Fruit fly (Drosophila melanogaster) whole organism, embryonic: ENCODE data around the gene CG3630.

ENCODE experiments used
- ATbp ChIP-seq: fragments of 200-800 bp; sonication (Bioruptor generic); optimal IDR thresholded peaks from 2 replicates; lab custom pipeline; 2017; ENCODE audit warnings: missing biosample characterization, mild to moderate bottlenecking, missing genetic modification characterization, missing genetic modification reagents
- Ada2b ChIP-seq: fragments of 200-800 bp; sonication (Bioruptor generic); IDR thresholded peaks from 2 replicates; pipeline ENCODE4 v1.3.6; 2022; ENCODE audit warnings: missing biosample characterization, missing genetic modification characterization
- BtbVII ChIP-seq: fragments of 200-800 bp; sonication (Bioruptor generic); optimal IDR thresholded peaks from 3 replicates; lab custom pipeline; 2017; ENCODE audit warnings: missing biosample characterization, mild to moderate bottlenecking, missing genetic modification characterization
- CG10209 ChIP-seq: fragments of 200-800 bp; sonication (Bioruptor generic); optimal IDR thresholded peaks from 3 replicates; lab custom pipeline; 2017; ENCODE audit warnings: missing biosample characterization, mild to moderate bottlenecking, missing genetic modification characterization, missing genetic modification reagents
- CG10366 ChIP-seq: fragments of 200-800 bp; sonication (Bioruptor generic); IDR thresholded peaks from 2 replicates; pipeline ENCODE4 v1.3.6; 2022; ENCODE audit warnings: missing biosample characterization, missing genetic modification characterization
- CG12104 ChIP-seq: fragments of 200-800 bp; sonication (Bioruptor generic); optimal IDR thresholded peaks from 3 replicates; lab custom pipeline; 2016; ENCODE audit warnings: missing biosample characterization, missing genetic modification characterization
- CG2202 ChIP-seq: fragments of 200-800 bp; sonication (Bioruptor generic); optimal IDR thresholded peaks from 2 replicates; lab custom pipeline; 2018; ENCODE audit warnings: missing biosample characterization, mild to moderate bottlenecking, missing genetic modification characterization
- CG30403 ChIP-seq: fragments of 200-800 bp; sonication (Bioruptor generic); optimal IDR thresholded peaks from 3 replicates; lab custom pipeline; 2016; ENCODE audit warnings: missing biosample characterization, missing genetic modification characterization
- CG31365 ChIP-seq: fragments of 200-800 bp; sonication (Bioruptor generic); optimal IDR thresholded peaks from 2 replicates; lab custom pipeline; 2018; ENCODE audit warnings: missing biosample characterization, mild to moderate bottlenecking, missing genetic modification characterization
- CG3163 ChIP-seq: fragments of 200-800 bp; sonication (Bioruptor generic); optimal IDR thresholded peaks from 3 replicates; lab custom pipeline; 2016; ENCODE audit warnings: missing biosample characterization, missing genetic modification characterization
- CG3838 ChIP-seq: fragments of 200-800 bp; sonication (Bioruptor generic); optimal IDR thresholded peaks from 3 replicates; lab custom pipeline; 2016; ENCODE audit warnings: missing biosample characterization, missing genetic modification characterization
- CG3995 ChIP-seq: fragments of 200-800 bp; sonication (Bioruptor generic); optimal IDR thresholded peaks from 3 replicates; lab custom pipeline; 2016; ENCODE audit warnings: missing biosample characterization, missing genetic modification characterization
- CG4282 ChIP-seq: fragments of 200-800 bp; sonication (Bioruptor generic); optimal IDR thresholded peaks from 2 replicates; lab custom pipeline; 2016; ENCODE audit warnings: missing biosample characterization, missing genetic modification characterization
- CG6654 ChIP-seq: fragments of 200-800 bp; sonication (Bioruptor generic); optimal IDR thresholded peaks from 2 replicates; lab custom pipeline; 2017; ENCODE audit warnings: missing biosample characterization, mild to moderate bottlenecking, missing genetic modification characterization
- CG7745 ChIP-seq: fragments of 200-800 bp; sonication (Bioruptor generic); optimal IDR thresholded peaks from 2 replicates; lab custom pipeline; 2018; ENCODE audit warnings: missing biosample characterization, mild to moderate bottlenecking, missing genetic modification characterization, moderate library complexity
- CG7786 ChIP-seq: fragments of 200-800 bp; sonication (Bioruptor generic); optimal IDR thresholded peaks from 2 replicates; lab custom pipeline; 2016; ENCODE audit warnings: missing biosample characterization, missing genetic modification characterization
- CG8290 ChIP-seq, 3 experiments: fragments of 200-800 bp; sonication (Bioruptor generic); optimal IDR thresholded peaks; 2 replicates each; lab custom pipeline; 2016 to 2019; ENCODE audit warnings: missing biosample characterization in 3 of 3, missing genetic modification characterization in 3 of 3, mild to moderate bottlenecking in 2 of 3, moderate library complexity in 1 of 3
- CG9932 ChIP-seq: fragments of 200-800 bp; sonication (Bioruptor generic); IDR thresholded peaks from 2 replicates; pipeline ENCODE4 v1.3.6; 2022; ENCODE audit warnings: missing biosample characterization, missing genetic modification characterization
- Camta ChIP-seq: fragments of 200-800 bp; sonication (Bioruptor generic); optimal IDR thresholded peaks from 2 replicates; lab custom pipeline; 2016; ENCODE audit warnings: missing biosample characterization, missing genetic modification characterization
- D19B ChIP-seq: fragments of 200-800 bp; sonication (Bioruptor generic); optimal IDR thresholded peaks from 2 replicates; lab custom pipeline; 2017; ENCODE audit warnings: missing biosample characterization, mild to moderate bottlenecking, missing genetic modification characterization
- Dp ChIP-seq: fragments of 200-800 bp; sonication (Bioruptor generic); optimal IDR thresholded peaks from 2 replicates; lab custom pipeline; 2018; ENCODE audit warnings: missing biosample characterization, mild to moderate bottlenecking, missing genetic modification characterization, moderate library complexity
- ERR ChIP-seq: fragments of 200-800 bp; sonication (Bioruptor generic); optimal IDR thresholded peaks from 2 replicates; lab custom pipeline; 2016; ENCODE audit warnings: missing biosample characterization, missing genetic modification characterization
- Fer1 ChIP-seq: fragments of 200-800 bp; sonication (Bioruptor generic); optimal IDR thresholded peaks from 2 replicates; lab custom pipeline; 2017; ENCODE audit warnings: missing biosample characterization, mild to moderate bottlenecking, missing genetic modification characterization
- HHEX ChIP-seq: fragments of 200-800 bp; sonication (Bioruptor generic); optimal IDR thresholded peaks from 3 replicates; lab custom pipeline; 2017; ENCODE audit warnings: missing biosample characterization, mild to moderate bottlenecking, missing genetic modification characterization, missing genetic modification reagents
- Jarid2 ChIP-seq: fragments of 200-800 bp; sonication (Bioruptor generic); optimal IDR thresholded peaks from 3 replicates; lab custom pipeline; 2017; ENCODE audit warnings: mild to moderate bottlenecking, missing biosample characterization, missing genetic modification reagents, missing genetic modification characterization
- Med ChIP-seq: fragments of 200-800 bp; sonication (Bioruptor generic); peaks from one replicate; lab custom pipeline; 2016; ENCODE audit warnings: missing biosample characterization, missing genetic modification characterization, mild to moderate bottlenecking, inconsistent platforms, moderate library complexity
- Meics ChIP-seq: fragments of 200-800 bp; sonication (Bioruptor generic); optimal IDR thresholded peaks from 2 replicates; lab custom pipeline; 2017; ENCODE audit warnings: missing biosample characterization, mild to moderate bottlenecking, missing genetic modification characterization
- NC2α ChIP-seq: fragments of 200-800 bp; sonication (Bioruptor generic); optimal IDR thresholded peaks from 2 replicates; lab custom pipeline; 2016; ENCODE audit warnings: missing biosample characterization, missing genetic modification characterization
- Rfx ChIP-seq: fragments of 200-800 bp; sonication (Bioruptor generic); IDR thresholded peaks from 2 replicates; pipeline ENCODE4 v1.3.6; 2022; ENCODE audit warnings: missing biosample characterization, missing genetic modification characterization
- Spps ChIP-seq: fragments of 200-800 bp; sonication (Bioruptor generic); optimal IDR thresholded peaks from 2 replicates; lab custom pipeline; 2018; ENCODE audit warnings: missing biosample characterization, mild to moderate bottlenecking, missing genetic modification characterization
- Tbp ChIP-seq: fragments of >200 bp; optimal IDR thresholded peaks from 2 replicates; lab custom pipeline; 2018; ENCODE audit warnings: missing biosample characterization, missing genetic modification characterization
- ap ChIP-seq: fragments of 200-800 bp; sonication (Bioruptor generic); IDR thresholded peaks from 2 replicates; pipeline ENCODE4 v1.3.6; 2022; ENCODE audit warnings: missing biosample characterization, missing genetic modification characterization
- ara ChIP-seq: fragments of 200-800 bp; sonication (Bioruptor generic); IDR thresholded peaks from 2 replicates; pipeline ENCODE4 v1.3.6; 2022; ENCODE audit warnings: missing biosample characterization, missing genetic modification characterization
- chinmo ChIP-seq: fragments of 200-800 bp; sonication (Bioruptor generic); IDR thresholded peaks from 4 replicates; pipeline ENCODE4 v1.3.6; 2022; ENCODE audit warnings: missing biosample characterization, missing genetic modification characterization; ENCODE audit not compliant: partially characterized antibody
- crol ChIP-seq: fragments of 200-800 bp; sonication (Bioruptor generic); IDR thresholded peaks from 2 replicates; pipeline ENCODE4 v1.3.6; 2022; ENCODE audit warnings: missing biosample characterization, missing genetic modification characterization
- emc ChIP-seq: fragments of 200-800 bp; sonication (Bioruptor generic); optimal IDR thresholded peaks from 2 replicates; lab custom pipeline; 2016; ENCODE audit warnings: missing biosample characterization, missing genetic modification characterization
- gem ChIP-seq: fragments of 200-800 bp; sonication (Bioruptor generic); optimal IDR thresholded peaks from 2 replicates; lab custom pipeline; 2019; ENCODE audit warnings: missing biosample characterization, mild to moderate bottlenecking, missing genetic modification characterization, moderate library complexity
- grau ChIP-seq: fragments of 200-800 bp; optimal IDR thresholded peaks from 3 replicates; lab custom pipeline; 2019; ENCODE audit warnings: missing biosample characterization, mild to moderate bottlenecking, missing genetic modification characterization, moderate library complexity
- gro ChIP-seq: fragments of 200-800 bp; sonication (Bioruptor generic); optimal IDR thresholded peaks from 2 replicates; lab custom pipeline; 2016; ENCODE audit warnings: missing biosample characterization, missing genetic modification characterization
- ken ChIP-seq: fragments of 200-800 bp; sonication (Bioruptor generic); IDR thresholded peaks from 3 replicates; pipeline ENCODE4 v1.3.6; 2022; ENCODE audit warnings: missing biosample characterization, missing genetic modification characterization
- mam ChIP-seq: fragments of 200-800 bp; sonication (Bioruptor generic); optimal IDR thresholded peaks from 3 replicates; lab custom pipeline; 2016; ENCODE audit warnings: missing biosample characterization, missing genetic modification characterization
- mirr ChIP-seq: fragments of 200-800 bp; sonication (Bioruptor generic); optimal IDR thresholded peaks from 3 replicates; lab custom pipeline; 2018; ENCODE audit warnings: missing biosample characterization, mild to moderate bottlenecking, missing genetic modification characterization
- nom ChIP-seq: fragments of 200-800 bp; sonication (Bioruptor generic); optimal IDR thresholded peaks from 2 replicates; lab custom pipeline; 2017; ENCODE audit warnings: missing biosample characterization, missing genetic modification characterization, mild to moderate bottlenecking, moderate library complexity, missing genetic modification reagents
- pzg ChIP-seq: fragments of 200-800 bp; sonication (Bioruptor generic); optimal IDR thresholded peaks from 3 replicates; lab custom pipeline; 2018; ENCODE audit warnings: missing biosample characterization, mild to moderate bottlenecking, missing genetic modification characterization, moderate library complexity
- schlank ChIP-seq: fragments of 200-800 bp; sonication (Bioruptor generic); optimal IDR thresholded peaks from 2 replicates; lab custom pipeline; 2018; ENCODE audit warnings: missing biosample characterization, mild to moderate bottlenecking, missing genetic modification characterization
- sens ChIP-seq: fragments of 200-800 bp; sonication (Bioruptor generic); peaks from one replicate; lab custom pipeline; 2016; ENCODE audit warnings: missing biosample characterization, missing genetic modification characterization
- slbo ChIP-seq: fragments of 200-800 bp; sonication (Bioruptor generic); IDR thresholded peaks from 2 replicates; pipeline ENCODE4 v1.3.6; 2022; ENCODE audit warnings: missing biosample characterization, missing genetic modification characterization
- stwl ChIP-seq: fragments of 200-800 bp; sonication (Bioruptor generic); optimal IDR thresholded peaks from 3 replicates; lab custom pipeline; 2018; ENCODE audit warnings: missing biosample characterization, mild to moderate bottlenecking, missing genetic modification characterization, moderate library complexity
- toy ChIP-seq: fragments of 200-800 bp; sonication (Bioruptor generic); IDR thresholded peaks from 2 replicates; pipeline ENCODE4 v1.3.6; 2022; ENCODE audit warnings: missing biosample characterization, missing genetic modification characterization
- z ChIP-seq: fragments of 200-800 bp; sonication (Bioruptor generic); IDR thresholded peaks from 3 replicates; pipeline ENCODE4 v1.3.6; 2022; ENCODE audit warnings: missing biosample characterization, missing genetic modification characterization

CG3630 gene

DNA sequence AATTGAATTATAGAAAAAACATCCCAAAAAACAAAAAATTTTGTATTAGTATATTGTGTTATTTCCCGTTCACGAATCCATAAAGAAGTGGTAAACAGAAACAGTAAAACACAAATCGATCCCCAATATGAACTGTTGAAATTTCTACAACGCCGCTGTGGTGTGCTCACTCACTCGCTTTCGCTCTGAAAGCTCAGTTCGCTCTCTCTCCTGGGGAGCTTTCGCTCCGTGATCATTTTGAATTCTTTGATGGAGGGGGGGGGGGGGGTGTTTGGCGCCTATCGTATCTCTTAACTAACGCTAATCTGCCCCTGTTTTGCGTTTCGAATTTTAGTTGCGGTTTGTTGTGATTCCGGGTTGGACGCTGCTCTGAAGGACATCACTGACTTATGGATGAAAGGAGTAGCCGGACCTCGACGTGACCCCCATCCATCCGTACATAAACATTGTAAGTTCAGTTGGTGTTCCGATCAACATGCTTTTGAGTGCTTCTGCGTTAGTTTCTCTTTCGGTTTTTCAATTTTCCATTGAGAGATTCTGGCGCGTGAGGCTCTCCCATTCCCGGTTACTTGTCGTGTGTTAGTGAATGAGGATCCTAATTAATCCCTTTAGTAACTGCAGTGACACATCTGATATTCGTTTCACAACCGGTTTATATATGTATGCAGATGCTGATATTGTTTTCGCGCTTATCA, 20.7 kb upstream of the CG3630 start, which contains the start of gene D2hgdh (continued):
- TF ChIP-seq Dp (GFP tag; lab: Kevin White, UChicago), result peak; percentile 20
- TF ChIP-seq CG30403 (GFP tag; lab: Kevin White, UChicago), result peak; percentile 4
- no peak for TF ChIP-seq mirr
- TF ChIP-seq CG10209 (GFP tag; lab: Kevin White, UChicago), result no peak
- no peak for TF ChIP-seq Spps (tag; lab: Kevin White, UChicago)
- no peak for TF ChIP-seq mam (GFP tag; lab: Kevin White, UChicago)
- TF ChIP-seq crol (GFP tag; lab: Robert Waterston, UW), result peak; percentile 80
- no peak for TF ChIP-seq BtbVII (GFP tag; lab: Kevin White, UChicago)
- no peak for TF ChIP-seq Camta (GFP tag; lab: Kevin White, UChicago)
- TF ChIP-seq chinmo (GFP tag; lab: Robert Waterston, UW), result peak; percentile 71; the same call in 1 of the 4 replicates
- TF ChIP-seq Jarid2 (GFP tag; lab: Kevin White, UChicago), result peak; percentile 15
- TF ChIP-seq CG4282 (GFP tag; lab: Kevin White, UChicago), result no peak
- no peak for TF ChIP-seq stwl (tag; lab: Kevin White, UChicago)
- no peak for TF ChIP-seq CG12104 (GFP tag; lab: Kevin White, UChicago)
- no peak for TF ChIP-seq CG8290 (GFP tag; optimal IDR thresholded peaks at IDR 0.05; lab: Kevin White, UChicago)
- peak in 1 of 2 experiments; percentile 39 for TF ChIP-seq CG8290 (tag; optimal IDR thresholded peaks at IDR 0.05; lab: Kevin White, UChicago)
- no peak for TF ChIP-seq CG6654 (GFP tag; lab: Kevin White, UChicago)
- TF ChIP-seq HHEX (GFP tag; lab: Kevin White, UChicago), result no peak
- TF ChIP-seq Ada2b, result 0 out of 2 replicates have a peak, but pooled peaks have one; percentile 7
- no peak for TF ChIP-seq pzg (GFP tag; lab: Kevin White, UChicago)
- no peak for TF ChIP-seq schlank
- no peak for TF ChIP-seq toy (GFP tag; lab: Robert Waterston, UW)
- peak; percentile 30 for TF ChIP-seq gem (tag; lab: Kevin White, UChicago)
- peak; percentile 8 for TF ChIP-seq Meics
- no peak for TF ChIP-seq ara (GFP tag; lab: Robert Waterston, UW)
- peak; percentile 69 for TF ChIP-seq CG3163 (GFP tag; lab: Kevin White, UChicago)
- TF ChIP-seq NC2α (GFP tag; lab: Kevin White, UChicago), result no peak
- no peak for TF ChIP-seq CG3838
- TF ChIP-seq CG31365 (tag; lab: Kevin White, UChicago), result no peak
- TF ChIP-seq ap (GFP tag; lab: Robert Waterston, UW), result no peak
- TF ChIP-seq Tbp (GFP tag; lab: Kevin White, UChicago), result no peak
- TF ChIP-seq ken (GFP tag; lab: Robert Waterston, UW), result no peak
- no peak for TF ChIP-seq nom
- no peak for TF ChIP-seq CG2202
- no peak for TF ChIP-seq ATbp (GFP tag; lab: Kevin White, UChicago)
- TF ChIP-seq gro (GFP tag; lab: Kevin White, UChicago), result peak; percentile 1
- TF ChIP-seq CG10366 (GFP tag; lab: Robert Waterston, UW), result no peak
- TF ChIP-seq ERR (GFP tag; lab: Kevin White, UChicago), result no peak
- TF ChIP-seq CG7786 (GFP tag; lab: Kevin White, UChicago), result no peak
- peak; percentile 76; the same call in 2 of the 3 replicates for TF ChIP-seq z
- peak; percentile 49 for TF ChIP-seq slbo (GFP tag; lab: Robert Waterston, UW)
- no peak for TF ChIP-seq CG7745 (tag; lab: Kevin White, UChicago)
- no peak for TF ChIP-seq Fer1
- no peak for TF ChIP-seq CG3995
- peak; percentile 79 for TF ChIP-seq Med (GFP tag; lab: Kevin White, UChicago)
- peak; percentile 60 for TF ChIP-seq Rfx (GFP tag; lab: Robert Waterston, UW)
- TF ChIP-seq grau (tag; lab: Kevin White, UChicago), result peak; percentile 37
- TF ChIP-seq emc (GFP tag; lab: Kevin White, UChicago), result no peak
- TF ChIP-seq CG9932, result peak; percentile 43
- peak; percentile 28 for TF ChIP-seq D19B (GFP tag; lab: Kevin White, UChicago)
- peak; percentile 62 for TF ChIP-seq sens (GFP tag; lab: Kevin White, UChicago)
